Fruit fly (Drosophila melanogaster): ENCODE data around the gene CG2120.

DNA sequence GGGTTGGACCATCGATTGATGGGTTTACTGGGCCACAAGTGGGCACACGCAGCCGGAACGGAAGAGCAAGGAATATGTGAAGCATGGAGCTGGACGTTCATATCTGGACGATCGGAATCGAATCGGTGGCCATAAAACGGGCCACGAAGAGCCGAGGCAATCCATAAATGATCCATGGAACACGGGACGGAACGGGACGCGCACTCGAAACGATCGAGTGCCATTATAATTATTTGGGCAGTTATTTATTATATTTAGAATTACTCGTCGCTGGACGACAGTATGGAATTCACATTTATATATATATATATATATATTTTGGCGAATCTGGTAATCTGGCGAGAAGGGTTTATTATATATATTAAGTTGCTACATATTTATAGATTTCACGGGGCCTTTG is 27.7 kb upstream of the CG2120 start:
- no peak for TF ChIP-seq Myc (optimal IDR thresholded peaks at IDR 0.05)
- no peak for TF ChIP-seq ttk (optimal IDR thresholded peaks at IDR 0.05)
- no peak for TF ChIP-seq psq (optimal IDR thresholded peaks at IDR 0.05)
- TF ChIP-seq insv (optimal IDR thresholded peaks at IDR 0.05) = no peak
